Worm (Caenorhabditis elegans): Measurements from ENCODE around the gene cest-1.1.

cest-1.1 gene

ce11 chrV:14124187-14124586 is 42.3 kb downstream of the cest-1.1 start:
- TF ChIP-seq ztf-23 (GFP tag; IDR thresholded peaks at IDR 0.05): 0 out of 2 replicates have a peak, but pooled peaks have one; percentile 14

- no peak for TF ChIP-seq ztf-23 (GFP tag; IDR thresholded peaks at IDR 0.05)
- TF ChIP-seq flt-1 (GFP tag; IDR thresholded peaks at IDR 0.05): no peak
Observed at ce11 chrV:14123176-14123575, 43.4 kb downstream of the cest-1.1 start.

ce11 chrV:14120674-14121073 is 45.9 kb downstream of the cest-1.1 start:
- TF ChIP-seq flt-1 (GFP tag; IDR thresholded peaks at IDR 0.05) (no peak), T22C8.4 (GFP tag; IDR thresholded peaks at IDR 0.05) (no peak), tab-1 (GFP tag; IDR thresholded peaks at IDR 0.05) (no peak), klf-2 (GFP tag; conservative IDR thresholded peaks at IDR 0.05) (no peak), cog-1 (tag; optimal IDR thresholded peaks at IDR 0.05) (no peak), ztf-29 (GFP tag; IDR thresholded peaks at IDR 0.05) (no peak), ref-1 (GFP tag; conservative IDR thresholded peaks at IDR 0.05) (no peak), med-1 (GFP tag; optimal IDR thresholded peaks at IDR 0.05; ENCODE audit: insufficient read depth) (no peak), ztf-23 (GFP tag; IDR thresholded peaks at IDR 0.05) (no peak)

Data from whole organism, midembryonic.